Worm (Caenorhabditis elegans): ENCODE measurements around the gene nhr-168.

DNA sequence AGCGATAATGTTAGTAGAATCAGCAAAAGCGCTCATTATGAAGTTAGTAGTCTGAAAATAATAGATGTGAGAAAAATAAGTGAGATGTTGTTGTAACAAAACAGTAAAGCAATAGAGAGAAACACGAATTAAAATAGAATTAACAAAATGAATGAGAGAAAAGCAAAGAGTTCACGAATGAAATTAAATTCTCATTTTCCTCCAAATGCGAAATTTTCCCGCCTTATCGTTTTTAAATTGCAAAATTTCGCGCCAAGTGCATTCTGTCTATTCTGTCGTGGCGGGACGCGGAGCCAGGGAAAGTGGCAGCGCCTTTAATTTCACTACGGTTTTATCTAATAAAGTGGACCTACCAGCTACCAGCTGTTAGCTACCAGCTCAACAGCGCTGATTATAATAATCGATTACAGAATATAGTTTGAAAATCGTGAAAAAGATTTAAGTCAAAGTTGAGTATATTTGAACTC lies 21.4 kb downstream of the nhr-168 start, which contains the start of gene nasp-2:
- TF ChIP-seq lsy-2 (tag; optimal IDR thresholded peaks at IDR 0.05) (no peak), unc-62 (GFP tag; optimal IDR thresholded peaks at IDR 0.05) (no peak), bed-3 (GFP tag; optimal IDR thresholded peaks at IDR 0.05) (no peak), unc-39 (tag; optimal IDR thresholded peaks at IDR 0.05) (no peak), ztf-11 (tag; optimal IDR thresholded peaks at IDR 0.05) (no peak), nhr-237 (tag; optimal IDR thresholded peaks at IDR 0.05) (no peak), ceh-43 (GFP tag; optimal IDR thresholded peaks at IDR 0.05) (no peak), snpc-4 (tag; optimal IDR thresholded peaks at IDR 0.05) (no peak)
